Worm (Caenorhabditis elegans) whole organism, mixed stage, embryonic: Measurements from ENCODE around the gene npr-27.

Experiments used
- blmp-1 ChIP-seq: fragments of 150-350 bp; optimal IDR thresholded peaks from 2 replicates; lab custom pipeline; 2014; ENCODE audit warnings: missing biosample characterization, missing genetic modification characterization
- ces-1 ChIP-seq: fragments of 150-350 bp; optimal IDR thresholded peaks from 2 replicates; lab custom pipeline; 2014; ENCODE audit warnings: missing biosample characterization, missing genetic modification reagents, missing genetic modification characterization
- cnd-1 ChIP-seq: fragments of 200-800 bp; sonication (Bioruptor generic); optimal IDR thresholded peaks from 2 replicates; lab custom pipeline; 2018; ENCODE audit warnings: mild to moderate bottlenecking, missing genetic modification characterization, missing compliant biosample characterization
- elt-1 ChIP-seq: sonication (generic microtip); optimal IDR thresholded peaks from 2 replicates; lab custom pipeline; 2017; ENCODE audit warnings: missing genetic modification characterization, mild to moderate bottlenecking, missing compliant biosample characterization, antibody characterized with exemption, moderate library complexity, borderline replicate concordance; ENCODE audit not compliant: insufficient read depth
- nhr-28 ChIP-seq: fragments of 150-350 bp; optimal IDR thresholded peaks from 2 replicates; lab custom pipeline; 2014; ENCODE audit warnings: missing biosample characterization, missing genetic modification characterization
- pha-4 ChIP-seq: fragments of 150-350 bp; optimal IDR thresholded peaks from 2 replicates; lab custom pipeline; 2018; ENCODE audit warnings: missing biosample characterization, missing genetic modification reagents, missing genetic modification characterization
- snpc-4 ChIP-seq: fragments of 150-350 bp; optimal IDR thresholded peaks from 2 replicates; lab custom pipeline; 2014; ENCODE audit warnings: missing biosample characterization, missing genetic modification characterization
- tbx-8 ChIP-seq: fragments of 200-800 bp; sonication (Bioruptor generic); optimal IDR thresholded peaks from 2 replicates; lab custom pipeline; 2018; ENCODE audit warnings: mild to moderate bottlenecking, missing genetic modification characterization, moderate library complexity, missing compliant biosample characterization

ce11 chrIV:7312620-7313194 is 7.3 kb downstream of the npr-27 start:
- no peak for TF ChIP-seq blmp-1 (tag; lab: Kevin White, UChicago)
- no peak for TF ChIP-seq nhr-28 (tag; lab: Kevin White, UChicago)
- no peak for TF ChIP-seq ces-1 (GFP tag; lab: Kevin White, UChicago)
- TF ChIP-seq tbx-8: no peak
- TF ChIP-seq pha-4: no peak
- no peak for TF ChIP-seq cnd-1 (tag; lab: Kevin White, UChicago)
- no peak for TF ChIP-seq elt-1 (tag; lab: Kevin White, UChicago)
- TF ChIP-seq snpc-4 (tag; lab: Kevin White, UChicago): no peak
